Worm (Caenorhabditis elegans): ENCODE measurements around the gene F31F4.1.

F31F4.1 gene

ce11 chrV:724946-725806 lies 41.3 kb downstream of the F31F4.1 start:
- TF ChIP-seq flt-1 (GFP tag; IDR thresholded peaks at IDR 0.05) (0 out of 2 replicates have a peak, but pooled peaks have one; percentile 45), ref-1 (GFP tag; conservative IDR thresholded peaks at IDR 0.05) (no peak)

- TF ChIP-seq ref-1 (GFP tag; conservative IDR thresholded peaks at IDR 0.05) (no peak), flt-1 (GFP tag; IDR thresholded peaks at IDR 0.05) (no peak), ztf-23 (GFP tag; IDR thresholded peaks at IDR 0.05) (no peak), tab-1 (GFP tag; IDR thresholded peaks at IDR 0.05) (no peak), ztf-29 (GFP tag; IDR thresholded peaks at IDR 0.05) (no peak), klf-2 (GFP tag; conservative IDR thresholded peaks at IDR 0.05) (no peak), med-1 (GFP tag; optimal IDR thresholded peaks at IDR 0.05; ENCODE audit: insufficient read depth) (no peak), cog-1 (tag; optimal IDR thresholded peaks at IDR 0.05) (no peak), T22C8.4 (GFP tag; IDR thresholded peaks at IDR 0.05) (no peak)
Measured at ce11 chrV:725807-726572, 42.1 kb downstream of the F31F4.1 start.

ce11 chrV:726573-727483 lies 43.0 kb downstream of the F31F4.1 start:
- TF ChIP-seq tab-1 (GFP tag; IDR thresholded peaks at IDR 0.05) (no peak), T22C8.4 (GFP tag; IDR thresholded peaks at IDR 0.05) (no peak)

ce11 chrV:727484-728351 lies 43.9 kb downstream of the F31F4.1 start, which contains the start of the genes icl-1 and srh-2:
icl-1 (minus strand) TSS chrV:728004.
srh-2 (plus strand) TSS chrV:728301.
- TF ChIP-seq ztf-23 (GFP tag; IDR thresholded peaks at IDR 0.05) (no peak), ztf-29 (GFP tag; IDR thresholded peaks at IDR 0.05) (no peak), klf-2 (GFP tag; conservative IDR thresholded peaks at IDR 0.05) (no peak), med-1 (GFP tag; optimal IDR thresholded peaks at IDR 0.05; ENCODE audit: insufficient read depth) (no peak), tab-1 (GFP tag; IDR thresholded peaks at IDR 0.05) (no peak), flt-1 (GFP tag; IDR thresholded peaks at IDR 0.05) (no peak), ref-1 (GFP tag; conservative IDR thresholded peaks at IDR 0.05) (no peak), T22C8.4 (GFP tag; IDR thresholded peaks at IDR 0.05) (no peak), cog-1 (tag; optimal IDR thresholded peaks at IDR 0.05) (no peak)

ce11 chrV:728822-729493 lies 45.1 kb downstream of the F31F4.1 start:
- TF ChIP-seq cog-1 (tag; optimal IDR thresholded peaks at IDR 0.05) (no peak), ztf-23 (GFP tag; IDR thresholded peaks at IDR 0.05) (no peak), ztf-29 (GFP tag; IDR thresholded peaks at IDR 0.05) (no peak), tab-1 (GFP tag; IDR thresholded peaks at IDR 0.05) (no peak), flt-1 (GFP tag; IDR thresholded peaks at IDR 0.05) (no peak), ref-1 (GFP tag; conservative IDR thresholded peaks at IDR 0.05) (no peak), klf-2 (GFP tag; conservative IDR thresholded peaks at IDR 0.05) (no peak), T22C8.4 (GFP tag; IDR thresholded peaks at IDR 0.05) (no peak), med-1 (GFP tag; optimal IDR thresholded peaks at IDR 0.05; ENCODE audit: insufficient read depth) (no peak)

ce11 chrV:730216-730615 lies 46.4 kb downstream of the F31F4.1 start:
- TF ChIP-seq T22C8.4 (GFP tag; IDR thresholded peaks at IDR 0.05) (no peak), ref-1 (GFP tag; conservative IDR thresholded peaks at IDR 0.05) (no peak), ztf-29 (GFP tag; IDR thresholded peaks at IDR 0.05) (no peak), cog-1 (tag; optimal IDR thresholded peaks at IDR 0.05) (no peak), flt-1 (GFP tag; IDR thresholded peaks at IDR 0.05) (no peak), ztf-23 (GFP tag; IDR thresholded peaks at IDR 0.05) (no peak), tab-1 (GFP tag; IDR thresholded peaks at IDR 0.05) (no peak), med-1 (GFP tag; optimal IDR thresholded peaks at IDR 0.05; ENCODE audit: insufficient read depth) (no peak), klf-2 (GFP tag; conservative IDR thresholded peaks at IDR 0.05) (no peak)

- no peak for TF ChIP-seq flt-1 (GFP tag; IDR thresholded peaks at IDR 0.05)
- TF ChIP-seq cog-1 (tag; optimal IDR thresholded peaks at IDR 0.05): peak; percentile 50
Measured at ce11 chrV:731330-731729, 47.5 kb downstream of the F31F4.1 start.

- TF ChIP-seq ztf-29 (GFP tag; IDR thresholded peaks at IDR 0.05): no peak
- no peak for TF ChIP-seq cog-1 (tag; optimal IDR thresholded peaks at IDR 0.05)
- TF ChIP-seq flt-1 (GFP tag; IDR thresholded peaks at IDR 0.05): no peak
- no peak for TF ChIP-seq tab-1 (GFP tag; IDR thresholded peaks at IDR 0.05)
- TF ChIP-seq ref-1 (GFP tag; conservative IDR thresholded peaks at IDR 0.05): no peak
Measured at ce11 chrV:736171-736570, 52.3 kb downstream of the F31F4.1 start, which contains the start of gene srj-25. srj-25 (minus strand) TSS chrV:736271.
